Fruit fly (Drosophila melanogaster) S2 (cell line): Measurements from ENCODE around the gene CG15144.

ENCODE experiments used
- CG8478 ChIP-seq: fragments of >200 bp; optimal IDR thresholded peaks from 2 replicates; lab custom pipeline; 2018
- CTCF ChIP-seq, 2 experiments: fragments of >200 bp; optimal IDR thresholded peaks; 2 replicates each; lab custom pipeline; 2018

- TF ChIP-seq CTCF (optimal IDR thresholded peaks at IDR 0.05; lab: Kevin White, UChicago) (no peak), CG8478 (lab: Kevin White, UChicago) (no peak)
Measured at dm6 chr2L:17495759-17496158, 33.2 kb downstream of the CG15144 start.
